Worm (Caenorhabditis elegans) whole organism, mixed stage, embryonic: Measurements from ENCODE around the gene F21C10.11.

ENCODE experiments used
- M03D4.4 ChIP-seq: sonication (generic microtip); optimal IDR thresholded peaks from 2 replicates; lab custom pipeline; 2017; ENCODE audit warnings: mild to moderate bottlenecking, missing genetic modification characterization, missing compliant biosample characterization
- bed-3 ChIP-seq: fragments of 200-800 bp; sonication (Bioruptor generic); optimal IDR thresholded peaks from 3 replicates; lab custom pipeline; 2018; ENCODE audit warnings: mild to moderate bottlenecking, missing genetic modification characterization, moderate library complexity, missing compliant biosample characterization
- blmp-1 ChIP-seq: fragments of 150-350 bp; optimal IDR thresholded peaks from 2 replicates; lab custom pipeline; 2014; ENCODE audit warnings: missing biosample characterization, missing genetic modification characterization
- ceh-39 ChIP-seq: fragments of 150-350 bp; optimal IDR thresholded peaks from 2 replicates; lab custom pipeline; 2014; ENCODE audit warnings: missing biosample characterization, missing genetic modification characterization
- ceh-43 ChIP-seq: fragments of 200-800 bp; sonication (Bioruptor generic); optimal IDR thresholded peaks from 2 replicates; lab custom pipeline; 2018; ENCODE audit warnings: mild to moderate bottlenecking, missing genetic modification characterization, moderate library complexity, missing compliant biosample characterization
- ceh-83 ChIP-seq: fragments of 200-800 bp; sonication (Bioruptor generic); optimal IDR thresholded peaks from 2 replicates; lab custom pipeline; 2018; ENCODE audit warnings: mild to moderate bottlenecking, missing genetic modification characterization, missing compliant biosample characterization
- ces-1 ChIP-seq: fragments of 150-350 bp; optimal IDR thresholded peaks from 2 replicates; lab custom pipeline; 2014; ENCODE audit warnings: missing biosample characterization, missing genetic modification reagents, missing genetic modification characterization
- cnd-1 ChIP-seq: fragments of 200-800 bp; sonication (Bioruptor generic); optimal IDR thresholded peaks from 2 replicates; lab custom pipeline; 2018; ENCODE audit warnings: mild to moderate bottlenecking, missing genetic modification characterization, missing compliant biosample characterization
- drap-1 ChIP-seq: fragments of 200-800 bp; sonication (Bioruptor generic); optimal IDR thresholded peaks from 3 replicates; lab custom pipeline; 2018; ENCODE audit warnings: mild to moderate bottlenecking, missing genetic modification characterization, missing compliant biosample characterization
- elt-1 ChIP-seq: sonication (generic microtip); optimal IDR thresholded peaks from 2 replicates; lab custom pipeline; 2017; ENCODE audit warnings: missing genetic modification characterization, mild to moderate bottlenecking, missing compliant biosample characterization, antibody characterized with exemption, moderate library complexity, borderline replicate concordance; ENCODE audit not compliant: insufficient read depth
- elt-3 ChIP-seq: fragments of 150-350 bp; optimal IDR thresholded peaks from 2 replicates; lab custom pipeline; 2014; ENCODE audit warnings: missing biosample characterization, missing genetic modification characterization
- flh-1 ChIP-seq: fragments of 200-800 bp; sonication (Bioruptor generic); optimal IDR thresholded peaks from 2 replicates; lab custom pipeline; 2018; ENCODE audit warnings: mild to moderate bottlenecking, missing genetic modification characterization, moderate library complexity, missing compliant biosample characterization
- ham-2 ChIP-seq: fragments of 200-800 bp; sonication (Bioruptor generic); optimal IDR thresholded peaks from 2 replicates; lab custom pipeline; 2018; ENCODE audit warnings: mild to moderate bottlenecking, missing genetic modification characterization, missing compliant biosample characterization
- lin-32 ChIP-seq: fragments of 200-800 bp; sonication (Bioruptor generic); optimal IDR thresholded peaks from 2 replicates; lab custom pipeline; 2018; ENCODE audit warnings: mild to moderate bottlenecking, missing genetic modification characterization, missing compliant biosample characterization
- lsy-2 ChIP-seq: fragments of 150-350 bp; optimal IDR thresholded peaks from 2 replicates; lab custom pipeline; 2014; ENCODE audit warnings: missing biosample characterization, missing genetic modification characterization
- mab-5 ChIP-seq: fragments of 150-350 bp; optimal IDR thresholded peaks from 2 replicates; lab custom pipeline; 2014; ENCODE audit warnings: missing biosample characterization, missing genetic modification characterization
- mep-1 ChIP-seq: fragments of 150-350 bp; optimal IDR thresholded peaks from 2 replicates; lab custom pipeline; 2017; ENCODE audit warnings: missing biosample characterization, missing genetic modification reagents, missing genetic modification characterization, inconsistent platforms
- mls-2 ChIP-seq: sonication (generic microtip); optimal IDR thresholded peaks from 2 replicates; lab custom pipeline; 2016; ENCODE audit warnings: mild to moderate bottlenecking, missing genetic modification characterization, moderate library complexity, missing compliant biosample characterization
- nhr-12 ChIP-seq: fragments of 150-350 bp; optimal IDR thresholded peaks from 2 replicates; lab custom pipeline; 2014; ENCODE audit warnings: missing biosample characterization, missing genetic modification characterization
- nhr-2 ChIP-seq: fragments of 150-350 bp; optimal IDR thresholded peaks from 2 replicates; lab custom pipeline; 2014; ENCODE audit warnings: missing biosample characterization, missing genetic modification characterization
- nhr-237 ChIP-seq: fragments of 150-350 bp; optimal IDR thresholded peaks from 2 replicates; lab custom pipeline; 2014; ENCODE audit warnings: missing biosample characterization, missing genetic modification characterization
- nhr-28 ChIP-seq: fragments of 150-350 bp; optimal IDR thresholded peaks from 2 replicates; lab custom pipeline; 2014; ENCODE audit warnings: missing biosample characterization, missing genetic modification characterization
- pha-4 ChIP-seq: fragments of 150-350 bp; optimal IDR thresholded peaks from 2 replicates; lab custom pipeline; 2018; ENCODE audit warnings: missing biosample characterization, missing genetic modification reagents, missing genetic modification characterization
- sem-2 ChIP-seq: fragments of 200-800 bp; sonication (Bioruptor generic); optimal IDR thresholded peaks from 2 replicates; lab custom pipeline; 2018; ENCODE audit warnings: mild to moderate bottlenecking, missing genetic modification characterization, missing compliant biosample characterization
- snpc-4 ChIP-seq: fragments of 150-350 bp; optimal IDR thresholded peaks from 2 replicates; lab custom pipeline; 2014; ENCODE audit warnings: missing biosample characterization, missing genetic modification characterization
- sptf-1 ChIP-seq: sonication (generic microtip); optimal IDR thresholded peaks from 2 replicates; lab custom pipeline; 2017; ENCODE audit warnings: mild to moderate bottlenecking, missing genetic modification characterization, moderate library complexity, missing compliant biosample characterization
- tbx-8 ChIP-seq: fragments of 200-800 bp; sonication (Bioruptor generic); optimal IDR thresholded peaks from 2 replicates; lab custom pipeline; 2018; ENCODE audit warnings: mild to moderate bottlenecking, missing genetic modification characterization, moderate library complexity, missing compliant biosample characterization
- unc-39 ChIP-seq: fragments of 150-350 bp; optimal IDR thresholded peaks from 2 replicates; lab custom pipeline; 2014; ENCODE audit warnings: missing biosample characterization, missing genetic modification characterization
- unc-62 ChIP-seq: fragments of 150-350 bp; optimal IDR thresholded peaks from 2 replicates; lab custom pipeline; 2014; ENCODE audit warnings: missing biosample characterization, missing genetic modification reagents, missing genetic modification characterization
- zip-8 ChIP-seq: fragments of 150-350 bp; optimal IDR thresholded peaks from 2 replicates; lab custom pipeline; 2014; ENCODE audit warnings: missing biosample characterization, missing genetic modification characterization
- ztf-11 ChIP-seq: fragments of 150-350 bp; optimal IDR thresholded peaks from 2 replicates; lab custom pipeline; 2014; ENCODE audit warnings: missing biosample characterization, missing genetic modification characterization

The F21C10.11 gene

ce11 chrV:9132043-9132442, 8.8 kb downstream of the F21C10.11 start, which contains the start of gene F21C10.1:
TSS of gene F21C10.1 (plus strand) at chrV:9132343.
- TF ChIP-seq lsy-2 (tag; lab: Kevin White, UChicago) (no peak), nhr-28 (no peak), flh-1 (GFP tag; lab: Kevin White, UChicago) (no peak), ceh-43 (no peak), lin-32 (GFP tag; lab: Kevin White, UChicago) (no peak), elt-1 (tag; lab: Kevin White, UChicago) (no peak), unc-62 (GFP tag; lab: Kevin White, UChicago) (no peak)

- no peak for TF ChIP-seq flh-1 (GFP tag; lab: Kevin White, UChicago)
- no peak for TF ChIP-seq mep-1 (tag; lab: Kevin White, UChicago)
- TF ChIP-seq blmp-1 (tag; lab: Kevin White, UChicago) = no peak
- TF ChIP-seq lin-32 (GFP tag; lab: Kevin White, UChicago) = no peak
- no peak for TF ChIP-seq nhr-237 (tag; lab: Kevin White, UChicago)
- no peak for TF ChIP-seq tbx-8 (GFP tag; lab: Kevin White, UChicago)
- TF ChIP-seq unc-39 (tag; lab: Kevin White, UChicago) = no peak
- no peak for TF ChIP-seq zip-8 (tag; lab: Kevin White, UChicago)
- TF ChIP-seq pha-4 (tag; lab: Kevin White, UChicago) = no peak
- TF ChIP-seq ztf-11 = no peak
- TF ChIP-seq elt-1 (tag; lab: Kevin White, UChicago) = no peak
- TF ChIP-seq ceh-43 = no peak
- TF ChIP-seq bed-3 (GFP tag; lab: Kevin White, UChicago) = no peak
- no peak for TF ChIP-seq drap-1
- no peak for TF ChIP-seq ces-1
- TF ChIP-seq ham-2 (GFP tag; lab: Kevin White, UChicago) = no peak
- no peak for TF ChIP-seq M03D4.4 (tag; lab: Kevin White, UChicago)
- TF ChIP-seq sem-2 (GFP tag; lab: Kevin White, UChicago) = no peak
- TF ChIP-seq unc-62 (GFP tag; lab: Kevin White, UChicago) = no peak
- TF ChIP-seq elt-3 = no peak
Observed at ce11 chrV:9133950-9134349, 10.7 kb downstream of the F21C10.11 start, which contains the start of gene B0222.1. TSS of gene B0222.1 (plus strand) at chrV:9134255.

ce11 chrV:9137618-9138017, 14.3 kb downstream of the F21C10.11 start, which contains the start of gene pitr-2:
TSS of gene pitr-2 (minus strand) at chrV:9137718.
- TF ChIP-seq pha-4 (tag; lab: Kevin White, UChicago) (no peak), nhr-12 (no peak), mls-2 (no peak)

ce11 chrV:9141297-9141696, 18.0 kb downstream of the F21C10.11 start, which contains the start of gene pitr-3:
TSS of gene pitr-3 (minus strand) at chrV:9141397.
- no peak for TF ChIP-seq pha-4 (tag; lab: Kevin White, UChicago)
- no peak for TF ChIP-seq zip-8 (tag; lab: Kevin White, UChicago)
- no peak for TF ChIP-seq drap-1
- no peak for TF ChIP-seq elt-3
- no peak for TF ChIP-seq ceh-39 (tag; lab: Kevin White, UChicago)
- TF ChIP-seq nhr-2 (tag; lab: Kevin White, UChicago) = no peak
- TF ChIP-seq sptf-1 (tag; lab: Kevin White, UChicago) = no peak
- TF ChIP-seq mls-2 = no peak
- TF ChIP-seq snpc-4 = no peak
- no peak for TF ChIP-seq lin-32 (GFP tag; lab: Kevin White, UChicago)
- TF ChIP-seq flh-1 (GFP tag; lab: Kevin White, UChicago) = no peak
- TF ChIP-seq mep-1 (tag; lab: Kevin White, UChicago) = no peak
- no peak for TF ChIP-seq unc-62 (GFP tag; lab: Kevin White, UChicago)
- no peak for TF ChIP-seq cnd-1 (tag; lab: Kevin White, UChicago)
- no peak for TF ChIP-seq ceh-43
- TF ChIP-seq blmp-1 (tag; lab: Kevin White, UChicago) = no peak
- no peak for TF ChIP-seq mab-5 (tag; lab: Kevin White, UChicago)
- no peak for TF ChIP-seq ztf-11
- TF ChIP-seq unc-39 (tag; lab: Kevin White, UChicago) = no peak
- no peak for TF ChIP-seq ceh-83 (GFP tag; lab: Kevin White, UChicago)

- TF ChIP-seq blmp-1 (tag; lab: Kevin White, UChicago) = no peak
Observed at ce11 chrV:9143896-9144295, 20.6 kb downstream of the F21C10.11 start.
